Fruit fly (Drosophila melanogaster) whole organism, embryonic: ENCODE results near the gene aru.

Experiments
- Abd-B ChIP-seq: fragments of 200-800 bp; sonication (Bioruptor generic); optimal IDR thresholded peaks from 2 replicates; lab custom pipeline; 2018; ENCODE audit warnings: missing biosample characterization, mild to moderate bottlenecking, missing genetic modification characterization, moderate library complexity
- Atf3 ChIP-seq: fragments of 200-800 bp; sonication (Bioruptor generic); optimal IDR thresholded peaks from 3 replicates; lab custom pipeline; 2016; ENCODE audit warnings: missing biosample characterization, missing genetic modification characterization
- BEAF-32 ChIP-seq: fragments of 200-800 bp; sonication (Bioruptor generic); optimal IDR thresholded peaks from 3 replicates; lab custom pipeline; 2017; ENCODE audit warnings: missing biosample characterization, missing genetic modification characterization, mild to moderate bottlenecking, moderate library complexity, missing genetic modification reagents
- CG10209 ChIP-seq: fragments of 200-800 bp; sonication (Bioruptor generic); optimal IDR thresholded peaks from 3 replicates; lab custom pipeline; 2017; ENCODE audit warnings: missing biosample characterization, mild to moderate bottlenecking, missing genetic modification characterization, missing genetic modification reagents
- CG10431 ChIP-seq: fragments of 200-800 bp; sonication (Bioruptor generic); optimal IDR thresholded peaks from 3 replicates; lab custom pipeline; 2018; ENCODE audit warnings: missing biosample characterization, mild to moderate bottlenecking, missing genetic modification characterization
- CG12155 ChIP-seq: fragments of 200-800 bp; sonication (Bioruptor generic); optimal IDR thresholded peaks from 3 replicates; lab custom pipeline; 2016; ENCODE audit warnings: missing biosample characterization, missing genetic modification characterization
- CG12744 ChIP-seq: fragments of 200-800 bp; sonication (Bioruptor generic); optimal IDR thresholded peaks from 2 replicates; lab custom pipeline; 2016; ENCODE audit warnings: missing biosample characterization, missing genetic modification characterization
- CG14014 ChIP-seq: fragments of 200-800 bp; sonication (Bioruptor generic); IDR thresholded peaks from 2 replicates; pipeline ENCODE4 v1.3.6; 2022; ENCODE audit warnings: missing biosample characterization, missing genetic modification characterization
- CG1529 ChIP-seq: fragments of 200-800 bp; sonication (Bioruptor generic); optimal IDR thresholded peaks from 3 replicates; lab custom pipeline; 2018; ENCODE audit warnings: missing biosample characterization, missing genetic modification characterization
- CG15696 ChIP-seq: fragments of 200-800 bp; sonication (Bioruptor generic); optimal IDR thresholded peaks from 2 replicates; lab custom pipeline; 2019; ENCODE audit warnings: missing biosample characterization, mild to moderate bottlenecking, missing genetic modification characterization, moderate library complexity
- CG1602 ChIP-seq: fragments of 200-800 bp; sonication (Bioruptor generic); optimal IDR thresholded peaks from 3 replicates; lab custom pipeline; 2016; ENCODE audit warnings: missing biosample characterization, missing genetic modification characterization
- CG17359 ChIP-seq: fragments of 200-800 bp; sonication (Bioruptor generic); optimal IDR thresholded peaks from 3 replicates; lab custom pipeline; 2018; ENCODE audit warnings: missing biosample characterization, mild to moderate bottlenecking, missing genetic modification characterization, moderate library complexity
- CG17361 ChIP-seq: fragments of 200-800 bp; sonication (Bioruptor generic); IDR thresholded peaks from 3 replicates; pipeline ENCODE4 v1.3.6; 2022; ENCODE audit warnings: missing biosample characterization, missing genetic modification characterization
- CG17568 ChIP-seq: fragments of 200-800 bp; sonication (Bioruptor generic); optimal IDR thresholded peaks from 2 replicates; lab custom pipeline; 2018; ENCODE audit warnings: missing biosample characterization, mild to moderate bottlenecking, missing genetic modification characterization, moderate library complexity
- CG2129 ChIP-seq: fragments of 200-800 bp; sonication (Bioruptor generic); IDR thresholded peaks from 2 replicates; pipeline ENCODE4 v1.3.6; 2022; ENCODE audit warnings: missing biosample characterization, missing genetic modification characterization; ENCODE audit not compliant: partially characterized antibody
- CG30403 ChIP-seq: fragments of 200-800 bp; sonication (Bioruptor generic); optimal IDR thresholded peaks from 3 replicates; lab custom pipeline; 2016; ENCODE audit warnings: missing biosample characterization, missing genetic modification characterization
- CG4360 ChIP-seq: fragments of 200-800 bp; sonication (Bioruptor generic); IDR thresholded peaks from 2 replicates; pipeline ENCODE4 v1.3.6; 2022; ENCODE audit warnings: missing biosample characterization, missing genetic modification characterization
- CG4424 ChIP-seq: fragments of 200-800 bp; sonication (Bioruptor generic); optimal IDR thresholded peaks from 3 replicates; lab custom pipeline; 2016; ENCODE audit warnings: missing biosample characterization, missing genetic modification characterization
- CG6654 ChIP-seq: fragments of 200-800 bp; sonication (Bioruptor generic); optimal IDR thresholded peaks from 2 replicates; lab custom pipeline; 2017; ENCODE audit warnings: missing biosample characterization, mild to moderate bottlenecking, missing genetic modification characterization
- CG8924 ChIP-seq: fragments of 200-800 bp; optimal IDR thresholded peaks from 3 replicates; lab custom pipeline; 2019; ENCODE audit warnings: missing biosample characterization, mild to moderate bottlenecking, missing genetic modification characterization, moderate library complexity
- CG9215 ChIP-seq: fragments of 200-800 bp; sonication (Bioruptor generic); IDR thresholded peaks from 2 replicates; pipeline ENCODE4 v1.3.6; 2022; ENCODE audit warnings: missing biosample characterization, missing genetic modification characterization
- CG9797 ChIP-seq: fragments of 200-800 bp; sonication (Bioruptor generic); optimal IDR thresholded peaks from 3 replicates; lab custom pipeline; 2018; ENCODE audit warnings: missing biosample characterization, mild to moderate bottlenecking, missing genetic modification characterization
- Drgx ChIP-seq: fragments of 200-800 bp; sonication (Bioruptor generic); IDR thresholded peaks from 2 replicates; pipeline ENCODE4 v1.3.6; 2022; ENCODE audit warnings: missing biosample characterization, missing genetic modification characterization
- H2.0 ChIP-seq: fragments of 200-800 bp; sonication (Bioruptor generic); IDR thresholded peaks from 2 replicates; pipeline ENCODE4 v1.3.6; 2022; ENCODE audit warnings: missing biosample characterization, missing genetic modification characterization
- Kr ChIP-seq: fragments of 200-800 bp; sonication (Bioruptor generic); optimal IDR thresholded peaks from 2 replicates; lab custom pipeline; 2017; ENCODE audit warnings: missing biosample characterization, mild to moderate bottlenecking, missing genetic modification characterization
- NC2α ChIP-seq: fragments of 200-800 bp; sonication (Bioruptor generic); optimal IDR thresholded peaks from 2 replicates; lab custom pipeline; 2016; ENCODE audit warnings: missing biosample characterization, missing genetic modification characterization
- Ravus ChIP-seq: fragments of 200-800 bp; sonication (Bioruptor generic); IDR thresholded peaks from 2 replicates; pipeline ENCODE4 v1.3.6; 2022; ENCODE audit warnings: missing biosample characterization, missing genetic modification characterization
- Rx ChIP-seq: fragments of 200-800 bp; sonication (Bioruptor generic); IDR thresholded peaks from 2 replicates; pipeline ENCODE4 v1.3.6; 2022; ENCODE audit warnings: missing biosample characterization, missing genetic modification characterization
- Sin3A ChIP-seq: fragments of >200 bp; optimal IDR thresholded peaks from 2 replicates; lab custom pipeline; 2018
- Sry-β ChIP-seq: fragments of 200-800 bp; sonication (Bioruptor generic); optimal IDR thresholded peaks from 2 replicates; lab custom pipeline; 2018; ENCODE audit warnings: missing biosample characterization, mild to moderate bottlenecking, missing genetic modification characterization, moderate library complexity
- al ChIP-seq: fragments of 200-800 bp; sonication (Bioruptor generic); IDR thresholded peaks from 2 replicates; pipeline ENCODE4 v1.3.6; 2022; ENCODE audit warnings: missing biosample characterization, missing genetic modification characterization
- cato ChIP-seq: fragments of 200-800 bp; sonication (Bioruptor generic); optimal IDR thresholded peaks from 2 replicates; lab custom pipeline; 2016; ENCODE audit warnings: missing biosample characterization, missing genetic modification characterization, borderline replicate concordance
- chm ChIP-seq: fragments of 200-800 bp; sonication (Bioruptor generic); IDR thresholded peaks from 2 replicates; pipeline ENCODE4 v1.3.6; 2022; ENCODE audit warnings: missing biosample characterization, missing genetic modification characterization
- cwo ChIP-seq: fragments of 200-800 bp; sonication (Bioruptor generic); optimal IDR thresholded peaks from 3 replicates; lab custom pipeline; 2017; ENCODE audit warnings: missing biosample characterization, missing genetic modification characterization, mild to moderate bottlenecking, moderate library complexity, missing genetic modification reagents
- danr ChIP-seq: fragments of 200-800 bp; sonication (Bioruptor generic); IDR thresholded peaks from 2 replicates; pipeline ENCODE4 v1.3.6; 2022; ENCODE audit warnings: missing biosample characterization, missing genetic modification characterization
- fd64A ChIP-seq: fragments of 200-800 bp; sonication (Bioruptor generic); optimal IDR thresholded peaks from 3 replicates; lab custom pipeline; 2018; ENCODE audit warnings: missing biosample characterization, mild to moderate bottlenecking, missing genetic modification characterization
- fu2 ChIP-seq: fragments of 200-800 bp; sonication (Bioruptor generic); optimal IDR thresholded peaks from 2 replicates; lab custom pipeline; 2016; ENCODE audit warnings: missing biosample characterization, missing genetic modification characterization
- gcm2 ChIP-seq: fragments of 200-800 bp; sonication (Bioruptor generic); optimal IDR thresholded peaks from 2 replicates; lab custom pipeline; 2016; ENCODE audit warnings: missing biosample characterization, missing genetic modification characterization
- inv ChIP-seq: fragments of 200-800 bp; sonication (Bioruptor generic); IDR thresholded peaks from 2 replicates; pipeline ENCODE4 v1.3.6; 2022; ENCODE audit warnings: missing biosample characterization, missing genetic modification characterization; ENCODE audit not compliant: partially characterized antibody
- klu ChIP-seq: fragments of 200-800 bp; sonication (Bioruptor generic); IDR thresholded peaks from 2 replicates; pipeline ENCODE4 v1.3.6; 2022; ENCODE audit warnings: missing biosample characterization, missing genetic modification characterization
- maf-S ChIP-seq: fragments of 200-800 bp; sonication (Bioruptor generic); optimal IDR thresholded peaks from 2 replicates; lab custom pipeline; 2016; ENCODE audit warnings: missing biosample characterization, missing genetic modification characterization
- nerfin-2 ChIP-seq: fragments of 200-800 bp; sonication (Bioruptor generic); IDR thresholded peaks from 2 replicates; pipeline ENCODE4 v1.3.6; 2022; ENCODE audit warnings: missing biosample characterization, missing genetic modification characterization; ENCODE audit not compliant: partially characterized antibody
- pan ChIP-seq, 4 experiments: fragments of >200 bp in 3 of 4; fragments of 200-800 bp in 1 of 4; sonication (Bioruptor generic) in 1 of 4; optimal IDR thresholded peaks in 3 of 4; IDR thresholded peaks in 1 of 4; 2 replicates each; pipeline versions ENCODE4 v1.3.6 to Lab custom; 2017 to 2022; ENCODE audit warnings: missing biosample characterization in 2 of 4, missing genetic modification characterization in 2 of 4, mixed read lengths in 1 of 4
- ranshi ChIP-seq: fragments of 200-800 bp; sonication (Bioruptor generic); IDR thresholded peaks from 2 replicates; pipeline ENCODE4 v1.3.6; 2022; ENCODE audit warnings: missing biosample characterization, missing genetic modification characterization
- scrt ChIP-seq: fragments of 200-800 bp; sonication (Bioruptor generic); optimal IDR thresholded peaks from 2 replicates; lab custom pipeline; 2018; ENCODE audit warnings: missing biosample characterization, mild to moderate bottlenecking, missing genetic modification characterization, moderate library complexity
- sug ChIP-seq: fragments of 200-800 bp; optimal IDR thresholded peaks from 2 replicates; lab custom pipeline; 2019; ENCODE audit warnings: missing biosample characterization, mild to moderate bottlenecking, missing genetic modification characterization, moderate library complexity
- toy ChIP-seq: fragments of 200-800 bp; sonication (Bioruptor generic); IDR thresholded peaks from 2 replicates; pipeline ENCODE4 v1.3.6; 2022; ENCODE audit warnings: missing biosample characterization, missing genetic modification characterization
- ttk ChIP-seq: fragments of 200-800 bp; sonication (Bioruptor generic); IDR thresholded peaks from 2 replicates; pipeline ENCODE4 v2.1.2; 2022; ENCODE audit warnings: missing biosample characterization, missing genetic modification characterization
- tup ChIP-seq: fragments of 200-800 bp; sonication (Bioruptor generic); optimal IDR thresholded peaks from 2 replicates; lab custom pipeline; 2016; ENCODE audit warnings: missing biosample characterization, mild to moderate bottlenecking, missing genetic modification characterization, moderate library complexity
- wek ChIP-seq: fragments of 200-800 bp; sonication (Bioruptor generic); optimal IDR thresholded peaks from 3 replicates; lab custom pipeline; 2018; ENCODE audit warnings: missing biosample characterization, mild to moderate bottlenecking, missing genetic modification characterization, moderate library complexity

aru gene

DNA sequence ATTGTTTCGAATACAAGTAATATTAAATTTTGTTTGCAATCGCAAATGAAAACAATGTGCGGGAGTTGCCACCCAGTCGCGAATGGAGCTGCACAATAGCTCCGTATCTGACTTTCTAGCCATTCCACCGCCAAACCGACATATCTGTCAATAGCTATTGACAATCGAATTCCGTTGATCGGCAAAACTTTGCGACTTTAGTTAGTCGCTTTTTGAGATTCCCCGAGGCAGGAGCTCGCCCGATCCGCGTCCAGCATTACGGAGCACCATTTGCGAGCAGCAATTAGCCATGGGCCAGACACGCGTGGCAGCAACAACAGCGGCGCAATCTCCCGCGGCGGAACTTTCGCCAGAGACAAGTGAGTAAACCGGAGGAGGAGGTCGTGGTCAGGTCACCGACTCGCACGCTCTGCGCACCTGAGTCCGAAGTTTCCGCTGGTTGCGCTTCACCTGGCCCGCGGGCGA is 15.5 kb downstream of the aru start, which contains the start of the genes CG4291 and kraken (continued):
- TF ChIP-seq danr (GFP tag; lab: Robert Waterston, UW) (no peak), Ravus (GFP tag; lab: Robert Waterston, UW) (no peak), CG12744 (GFP tag; lab: Kevin White, UChicago) (peak; percentile 43), CG10209 (GFP tag; lab: Kevin White, UChicago) (peak; percentile 30), CG9797 (GFP tag; lab: Kevin White, UChicago) (peak; percentile 33), klu (GFP tag; lab: Robert Waterston, UW) (peak; percentile 47; the same call in 1 of the 2 replicates), Atf3 (GFP tag; lab: Kevin White, UChicago) (peak; percentile 9), NC2α (no peak), CG15696 (tag; lab: Kevin White, UChicago) (peak; percentile 47), tup (GFP tag; lab: Kevin White, UChicago) (no peak), CG8924 (tag; lab: Kevin White, UChicago) (peak; percentile 65), BEAF-32 (GFP tag; lab: Kevin White, UChicago) (peak; percentile 43), Kr (no peak), CG6654 (GFP tag; lab: Kevin White, UChicago) (no peak), Rx (GFP tag; lab: Robert Waterston, UW) (no peak), gcm2 (GFP tag; lab: Kevin White, UChicago) (no peak), CG1529 (no peak), CG30403 (GFP tag; lab: Kevin White, UChicago) (peak; percentile 66), CG17359 (tag; lab: Kevin White, UChicago) (peak; percentile 24), chm (GFP tag; lab: Robert Waterston, UW) (peak; percentile 67), pan (optimal IDR thresholded peaks at IDR 0.05; lab: Kevin White, UChicago) (no peak), pan (GFP tag; optimal IDR thresholded peaks at IDR 0.05 in 1 of 2, IDR thresholded peaks at IDR 0.05 in 1 of 2) (peak in 1 of 2 experiments; percentile 46), fu2 (peak; percentile 39), cato (GFP tag; lab: Kevin White, UChicago) (no peak), cwo (GFP tag; lab: Kevin White, UChicago) (peak; percentile 54), Abd-B (GFP tag; lab: Kevin White, UChicago) (no peak), CG14014 (GFP tag; lab: Robert Waterston, UW) (peak; percentile 61; the same call in 1 of the 2 replicates), fd64A (GFP tag; lab: Kevin White, UChicago) (no peak), ranshi (peak; percentile 33; the same call in 1 of the 2 replicates), toy (no peak), CG17568 (GFP tag; lab: Kevin White, UChicago) (no peak), CG12155 (peak; percentile 66), CG1602 (GFP tag; lab: Kevin White, UChicago) (peak; percentile 29), scrt (GFP tag; lab: Kevin White, UChicago) (no peak), CG4424 (GFP tag; lab: Kevin White, UChicago) (peak; percentile 52), nerfin-2 (GFP tag; lab: Robert Waterston, UW) (0 out of 2 replicates have a peak, but pooled peaks have one; percentile 31), Drgx (GFP tag; lab: Robert Waterston, UW) (peak; percentile 35; the same call in 1 of the 2 replicates), CG4360 (GFP tag; lab: Robert Waterston, UW) (peak; percentile 55), maf-S (GFP tag; lab: Kevin White, UChicago) (peak; percentile 53), CG2129 (GFP tag; lab: Robert Waterston, UW) (no peak), CG9215 (GFP tag; lab: Robert Waterston, UW) (peak; percentile 37; the same call in 1 of the 2 replicates), al (GFP tag; lab: Robert Waterston, UW) (0 out of 2 replicates have a peak, but pooled peaks have one; percentile 18), ttk (GFP tag; lab: Robert Waterston, UW) (peak; percentile 47; the same call in 1 of the 2 replicates), wek (GFP tag; lab: Kevin White, UChicago) (no peak), inv (GFP tag; lab: Robert Waterston, UW) (no peak), Sry-β (GFP tag; lab: Kevin White, UChicago) (peak; percentile 99), H2.0 (peak; percentile 53; the same call in 1 of the 2 replicates), sug (tag; lab: Kevin White, UChicago) (peak; percentile 69), Sin3A (lab: Kevin White, UChicago) (peak; percentile 34), CG17361 (GFP tag; lab: Robert Waterston, UW) (0 out of 3 replicates have a peak, but pooled peaks have one; percentile 22), CG10431 (no peak)
